Worm (Caenorhabditis elegans): ENCODE measurements around the gene C10C6.13.

ce11 chrIV:11435761-11436160, 33.8 kb downstream of the C10C6.13 start:
- TF ChIP-seq ham-2 (GFP tag; optimal IDR thresholded peaks at IDR 0.05) (no peak), ztf-11 (tag; optimal IDR thresholded peaks at IDR 0.05) (no peak), nhr-76 (tag; optimal IDR thresholded peaks at IDR 0.05) (no peak), snpc-4 (tag; optimal IDR thresholded peaks at IDR 0.05) (no peak), elt-1 (tag; optimal IDR thresholded peaks at IDR 0.05; ENCODE audit: borderline replicate concordance, insufficient read depth) (no peak), unc-39 (tag; optimal IDR thresholded peaks at IDR 0.05) (no peak), nhr-237 (tag; optimal IDR thresholded peaks at IDR 0.05) (no peak), bed-3 (GFP tag; optimal IDR thresholded peaks at IDR 0.05) (no peak), zip-8 (tag; optimal IDR thresholded peaks at IDR 0.05) (no peak), unc-62 (GFP tag; optimal IDR thresholded peaks at IDR 0.05) (no peak), lin-32 (GFP tag; optimal IDR thresholded peaks at IDR 0.05) (no peak), lin-13 (tag; optimal IDR thresholded peaks at IDR 0.05) (no peak)

All from whole organism, mixed stage, embryonic.